Worm (Caenorhabditis elegans) whole organism, late embryonic: ENCODE measurements around the gene C55C3.8.

Experiments used
- C08G9.2 ChIP-seq: sonication (generic microtip); optimal IDR thresholded peaks from 2 replicates; lab custom pipeline; 2016; ENCODE audit warnings: mild to moderate bottlenecking, missing genetic modification characterization, moderate library complexity, missing compliant biosample characterization
- C38D4.7 ChIP-seq: fragments of 200-800 bp; sonication (Bioruptor generic); optimal IDR thresholded peaks from 2 replicates; lab custom pipeline; 2018; ENCODE audit warnings: mild to moderate bottlenecking, missing genetic modification characterization, moderate library complexity, missing compliant biosample characterization
- K02D7.2 ChIP-seq: sonication (generic microtip); optimal IDR thresholded peaks from 2 replicates; lab custom pipeline; 2017; ENCODE audit warnings: mild to moderate bottlenecking, missing genetic modification characterization, missing compliant biosample characterization
- ceh-14 ChIP-seq: sonication (generic microtip); optimal IDR thresholded peaks from 2 replicates; lab custom pipeline; 2016; ENCODE audit warnings: missing genotype, missing genetic modification characterization, missing compliant biosample characterization
- ceh-18 ChIP-seq: sonication (generic microtip); optimal IDR thresholded peaks from 2 replicates; lab custom pipeline; 2016; ENCODE audit warnings: missing genetic modification characterization, missing compliant biosample characterization
- ceh-24 ChIP-seq: sonication (generic microtip); optimal IDR thresholded peaks from 2 replicates; lab custom pipeline; 2016; ENCODE audit warnings: mild to moderate bottlenecking, missing genetic modification characterization, missing compliant biosample characterization
- ceh-34 ChIP-seq: sonication (generic microtip); optimal IDR thresholded peaks from 2 replicates; lab custom pipeline; 2016; ENCODE audit warnings: mild to moderate bottlenecking, missing genetic modification characterization, missing compliant biosample characterization
- ceh-6 ChIP-seq: fragments of 200-800 bp; sonication (Bioruptor generic); optimal IDR thresholded peaks from 2 replicates; lab custom pipeline; 2018; ENCODE audit warnings: mild to moderate bottlenecking, missing genetic modification characterization, missing compliant biosample characterization
- ceh-9 ChIP-seq: sonication (generic microtip); optimal IDR thresholded peaks from 2 replicates; lab custom pipeline; 2016; ENCODE audit warnings: mild to moderate bottlenecking, missing genetic modification characterization, inconsistent platforms, missing compliant biosample characterization
- dmd-4 ChIP-seq: sonication (generic microtip); optimal IDR thresholded peaks from 2 replicates; lab custom pipeline; 2016; ENCODE audit warnings: borderline replicate concordance, missing genetic modification characterization, missing compliant biosample characterization
- dve-1 ChIP-seq: sonication (generic microtip); optimal IDR thresholded peaks from 2 replicates; lab custom pipeline; 2017; ENCODE audit warnings: antibody characterized with exemption, mild to moderate bottlenecking, missing genetic modification characterization, missing compliant biosample characterization
- elt-4 ChIP-seq: sonication (generic microtip); optimal IDR thresholded peaks from 2 replicates; lab custom pipeline; 2016; ENCODE audit warnings: missing genetic modification characterization, missing compliant biosample characterization
- ets-4 ChIP-seq: sonication (generic microtip); optimal IDR thresholded peaks from 2 replicates; lab custom pipeline; 2016; ENCODE audit warnings: missing genetic modification characterization, missing compliant biosample characterization
- eyg-1 ChIP-seq: sonication (generic microtip); optimal IDR thresholded peaks from 2 replicates; lab custom pipeline; 2016; ENCODE audit warnings: missing genotype, missing genetic modification characterization, missing compliant biosample characterization
- fax-1 ChIP-seq: sonication (generic microtip); optimal IDR thresholded peaks from 2 replicates; lab custom pipeline; 2016; ENCODE audit warnings: missing genotype, missing genetic modification characterization, missing compliant biosample characterization
- fkh-10 ChIP-seq: fragments of 150-350 bp; optimal IDR thresholded peaks from 2 replicates; lab custom pipeline; 2014; ENCODE audit warnings: missing biosample characterization, missing genetic modification reagents, missing genetic modification characterization
- gmeb-2 ChIP-seq: sonication (generic microtip); optimal IDR thresholded peaks from 2 replicates; lab custom pipeline; 2016; ENCODE audit warnings: missing genetic modification characterization, inconsistent platforms, missing compliant biosample characterization
- hlh-13 ChIP-seq: fragments of 200-800 bp; sonication (Bioruptor generic); optimal IDR thresholded peaks from 2 replicates; lab custom pipeline; 2018; ENCODE audit warnings: mild to moderate bottlenecking, missing genetic modification characterization, missing compliant biosample characterization
- hlh-6 ChIP-seq: sonication (generic microtip); optimal IDR thresholded peaks from 2 replicates; lab custom pipeline; 2016; ENCODE audit warnings: missing genotype, missing genetic modification characterization, missing compliant biosample characterization
- hlh-8 ChIP-seq: sonication (generic microtip); optimal IDR thresholded peaks from 2 replicates; lab custom pipeline; 2016; ENCODE audit warnings: missing genotype, missing genetic modification characterization, missing compliant biosample characterization
- lim-6 ChIP-seq: sonication (generic microtip); optimal IDR thresholded peaks from 2 replicates; lab custom pipeline; 2016; ENCODE audit warnings: missing genetic modification characterization, missing compliant biosample characterization
- madf-2 ChIP-seq: sonication (generic microtip); optimal IDR thresholded peaks from 2 replicates; lab custom pipeline; 2017; ENCODE audit warnings: missing genetic modification characterization, missing compliant biosample characterization
- nhr-11 ChIP-seq: fragments of 150-350 bp; optimal IDR thresholded peaks from 2 replicates; lab custom pipeline; 2014; ENCODE audit warnings: missing biosample characterization, missing genetic modification characterization
- nhr-232 ChIP-seq: sonication (generic microtip); optimal IDR thresholded peaks from 2 replicates; lab custom pipeline; 2016; ENCODE audit warnings: missing genetic modification characterization, missing compliant biosample characterization
- pag-3 ChIP-seq: sonication (generic microtip); optimal IDR thresholded peaks from 2 replicates; lab custom pipeline; 2016; ENCODE audit warnings: missing compliant biosample characterization, missing genetic modification characterization, borderline replicate concordance
- pat-9 ChIP-seq: fragments of 200-800 bp; sonication (Bioruptor generic); optimal IDR thresholded peaks from 2 replicates; lab custom pipeline; 2018; ENCODE audit warnings: mild to moderate bottlenecking, missing genetic modification characterization, moderate library complexity, missing compliant biosample characterization
- pqm-1 ChIP-seq: sonication (generic microtip); optimal IDR thresholded peaks from 2 replicates; lab custom pipeline; 2016; ENCODE audit warnings: missing genetic modification characterization, missing compliant biosample characterization
- sdc-2 ChIP-seq: sonication (generic microtip); optimal IDR thresholded peaks from 2 replicates; lab custom pipeline; 2016; ENCODE audit warnings: missing genotype, missing genetic modification characterization, missing compliant biosample characterization
- syd-9 ChIP-seq: sonication (generic microtip); optimal IDR thresholded peaks from 2 replicates; lab custom pipeline; 2016; ENCODE audit warnings: mild to moderate bottlenecking, missing genetic modification characterization, moderate library complexity, missing compliant biosample characterization
- unc-3 ChIP-seq, 2 experiments: fragments of 200-800 bp in 1 of 2; sonication (Bioruptor generic) in 1 of 2; sonication (generic microtip) in 1 of 2; conservative IDR thresholded peaks in 1 of 2; optimal IDR thresholded peaks in 1 of 2; 2 replicates each; pipeline versions ENCODE4 v1.3.6 to Lab custom; 2016 to 2022; ENCODE audit warnings: missing compliant biosample characterization in 2 of 2, missing genetic modification characterization in 2 of 2, missing genetic modification reagents in 1 of 2
- zip-5 ChIP-seq: sonication (generic microtip); optimal IDR thresholded peaks from 2 replicates; lab custom pipeline; 2016; ENCODE audit warnings: missing genetic modification characterization, missing compliant biosample characterization
- ztf-16 ChIP-seq: sonication (generic microtip); optimal IDR thresholded peaks from 2 replicates; lab custom pipeline; 2017; ENCODE audit warnings: missing genetic modification characterization, missing compliant biosample characterization

C55C3.8 gene

ce11 chrIV:5690386-5691080 lies at the start of gene C55C3.8:
C55C3.8 (plus strand) TSS chrIV:5691030.
- no peak for TF ChIP-seq C38D4.7
- no peak for TF ChIP-seq sdc-2
- TF ChIP-seq dve-1: no peak
- no peak for TF ChIP-seq ceh-6 (GFP tag; lab: Kevin White, UChicago)
- TF ChIP-seq nhr-11: no peak
- no peak for TF ChIP-seq madf-2 (tag; lab: Kevin White, UChicago)
- TF ChIP-seq, all 69 proteins: peak for 0

ce11 chrIV:5645514-5646052 lies 45.2 kb upstream of the C55C3.8 start, which contains the start of the genes srd-8 and B0547.2:
srd-8 (minus strand) TSS chrIV:5645614.
B0547.2 (plus strand) TSS chrIV:5646002.
- TF ChIP-seq pqm-1 (tag; lab: Kevin White, UChicago) (no peak), ztf-16 (tag; lab: Kevin White, UChicago) (no peak), nhr-232 (tag; lab: Kevin White, UChicago) (no peak), unc-3 (GFP tag; conservative IDR thresholded peaks at IDR 0.05; lab: Robert Waterston, UW) (no peak), unc-3 (tag; optimal IDR thresholded peaks at IDR 0.05; lab: Kevin White, UChicago) (no peak), madf-2 (tag; lab: Kevin White, UChicago) (no peak), eyg-1 (no peak), syd-9 (tag; lab: Kevin White, UChicago) (no peak), hlh-13 (GFP tag; lab: Kevin White, UChicago) (no peak), lim-6 (tag; lab: Kevin White, UChicago) (no peak), zip-5 (tag; lab: Kevin White, UChicago) (no peak), ceh-14 (tag; lab: Kevin White, UChicago) (no peak), C08G9.2 (no peak), ets-4 (tag; lab: Kevin White, UChicago) (no peak)

ce11 chrIV:5649073-5649583 lies 41.7 kb upstream of the C55C3.8 start, which contains the start of gene csn-5:
csn-5 (plus strand) TSS chrIV:5649533.
- TF ChIP-seq sdc-2 (no peak), elt-4 (tag; lab: Kevin White, UChicago) (no peak), pat-9 (no peak), fax-1 (tag; lab: Kevin White, UChicago) (no peak), ceh-6 (GFP tag; lab: Kevin White, UChicago) (no peak), ceh-9 (tag; lab: Kevin White, UChicago) (no peak), ceh-18 (tag; lab: Kevin White, UChicago) (no peak), ceh-14 (tag; lab: Kevin White, UChicago) (no peak), dmd-4 (tag; lab: Kevin White, UChicago) (no peak), pag-3 (no peak), hlh-6 (tag; lab: Kevin White, UChicago) (no peak), ceh-24 (tag; lab: Kevin White, UChicago) (no peak), hlh-8 (tag; lab: Kevin White, UChicago) (no peak), ceh-34 (tag; lab: Kevin White, UChicago) (no peak), K02D7.2 (tag; lab: Kevin White, UChicago) (no peak), gmeb-2 (tag; lab: Kevin White, UChicago) (no peak), pqm-1 (tag; lab: Kevin White, UChicago) (no peak), C38D4.7 (no peak), fkh-10 (no peak)

ce11 chrIV:5650761-5651332 lies 40.0 kb upstream of the C55C3.8 start:
- no peak for TF ChIP-seq C38D4.7
- no peak for TF ChIP-seq ztf-16 (tag; lab: Kevin White, UChicago)
